Fruit fly (Drosophila melanogaster) whole organism, wandering third instar larva: ENCODE results near the gene Rpn5.
A peak's percentile ranks its signal among the peaks of the same experiment; 100 is the strongest.

Experiments
- Abd-B ChIP-seq: fragments of >200 bp; optimal IDR thresholded peaks from 2 replicates; lab custom pipeline; 2017; ENCODE audit warnings: missing biosample characterization, missing genetic modification characterization
- CG32264 ChIP-seq: fragments of 200-800 bp; sonication (Bioruptor generic); optimal IDR thresholded peaks from 2 replicates; lab custom pipeline; 2016; ENCODE audit warnings: missing biosample characterization, missing genetic modification characterization
- CG9705 ChIP-seq: fragments of 200-800 bp; sonication (Bioruptor generic); optimal IDR thresholded peaks from 2 replicates; lab custom pipeline; 2018; ENCODE audit warnings: missing biosample characterization, mild to moderate bottlenecking, missing genetic modification characterization
- CrebA ChIP-seq: fragments of 200-800 bp; sonication (Bioruptor generic); optimal IDR thresholded peaks from 2 replicates; lab custom pipeline; 2016; ENCODE audit warnings: missing biosample characterization, mild to moderate bottlenecking, missing genetic modification characterization, borderline replicate concordance
- Dfd ChIP-seq: fragments of >200 bp; optimal IDR thresholded peaks from 2 replicates; lab custom pipeline; 2017; ENCODE audit warnings: missing biosample characterization, missing genetic modification characterization
- Dif ChIP-seq: fragments of 200-275, 200-300 bp; sonication (Bioruptor generic); optimal IDR thresholded peaks from 2 replicates; lab custom pipeline; 2018; ENCODE audit warnings: missing biosample characterization, missing genetic modification characterization; ENCODE audit not compliant: partially characterized antibody
- GATAd ChIP-seq: sonication (Bioruptor generic); optimal IDR thresholded peaks from 2 replicates; lab custom pipeline; 2016; ENCODE audit warnings: missing biosample characterization, missing genetic modification characterization
- HLH106 ChIP-seq: fragments of 200-800 bp; optimal IDR thresholded peaks from 3 replicates; lab custom pipeline; 2019; ENCODE audit warnings: missing biosample characterization, mild to moderate bottlenecking, missing genetic modification characterization, moderate library complexity
- Hr78 ChIP-seq: fragments of >200 bp; optimal IDR thresholded peaks from 2 replicates; lab custom pipeline; 2017; ENCODE audit warnings: missing biosample characterization, missing genetic modification characterization
- Myc ChIP-seq: fragments of >200 bp; optimal IDR thresholded peaks from 2 replicates; lab custom pipeline; 2017
- N ChIP-seq: fragments of >200 bp; optimal IDR thresholded peaks from 2 replicates; lab custom pipeline; 2018; ENCODE audit warnings: missing biosample characterization, missing external identifiers, missing genetic modification characterization
- OdsH ChIP-seq: fragments of 200-800 bp; sonication (Bioruptor generic); optimal IDR thresholded peaks from 2 replicates; lab custom pipeline; 2016; ENCODE audit warnings: missing biosample characterization, mild to moderate bottlenecking, missing genetic modification characterization
- Sp1 ChIP-seq: fragments of 200-800 bp; sonication (Bioruptor generic); optimal IDR thresholded peaks from 3 replicates; lab custom pipeline; 2019; ENCODE audit warnings: missing biosample characterization, mild to moderate bottlenecking, missing genetic modification characterization, moderate library complexity
- Vsx2 ChIP-seq: fragments of 200-300, 225-300 bp; sonication (Bioruptor generic); optimal IDR thresholded peaks from 2 replicates; lab custom pipeline; 2018; ENCODE audit warnings: missing biosample characterization, missing genetic modification characterization; ENCODE audit not compliant: partially characterized antibody
- brk ChIP-seq: fragments of 200-800 bp; sonication (Bioruptor generic); optimal IDR thresholded peaks from 2 replicates; lab custom pipeline; 2016; ENCODE audit warnings: missing biosample characterization, mild to moderate bottlenecking, missing genetic modification characterization
- dl ChIP-seq, 2 experiments: fragments of 175-275, 200-275 bp in 1 of 2; fragments of 200-275 bp in 1 of 2; sonication (Bioruptor generic); optimal IDR thresholded peaks; lab custom pipeline; 2018; ENCODE audit warnings: mild to moderate bottlenecking in 2 of 2, missing biosample characterization in 2 of 2, missing genetic modification characterization in 2 of 2, moderate library complexity in 2 of 2; ENCODE audit not compliant: partially characterized antibody in 2 of 2, insufficient read depth in 1 of 2
- dmrt93B ChIP-seq: fragments of 200-800 bp; sonication (Bioruptor generic); optimal IDR thresholded peaks from 2 replicates; lab custom pipeline; 2018; ENCODE audit warnings: missing biosample characterization, mild to moderate bottlenecking, missing genetic modification characterization
- dsf ChIP-seq: sonication (Bioruptor generic); optimal IDR thresholded peaks from 2 replicates; lab custom pipeline; 2016; ENCODE audit warnings: missing biosample characterization, missing genetic modification characterization, borderline replicate concordance
- ey ChIP-seq: fragments of 200-800 bp; sonication (Bioruptor generic); optimal IDR thresholded peaks from 2 replicates; lab custom pipeline; 2016; ENCODE audit warnings: missing biosample characterization, missing genetic modification characterization
- foxo ChIP-seq, 2 experiments: fragments of 200-800 bp; sonication (Bioruptor generic); optimal IDR thresholded peaks; 2 replicates in 1 of 2; 3 replicates in 1 of 2; lab custom pipeline; 2016 to 2017; ENCODE audit warnings: missing biosample characterization in 2 of 2, missing genetic modification characterization in 2 of 2
- fru ChIP-seq: fragments of 200-800 bp; sonication (Bioruptor generic); optimal IDR thresholded peaks from 3 replicates; lab custom pipeline; 2016; ENCODE audit warnings: missing biosample characterization, mild to moderate bottlenecking, missing genetic modification characterization
- pan ChIP-seq: fragments of >200 bp; optimal IDR thresholded peaks from 2 replicates; lab custom pipeline; 2017
- psq ChIP-seq: fragments of 200-800 bp; sonication (Bioruptor generic); optimal IDR thresholded peaks from 3 replicates; lab custom pipeline; 2017; ENCODE audit warnings: missing biosample characterization, mild to moderate bottlenecking, missing genetic modification characterization, moderate library complexity
- rgr ChIP-seq: fragments of 200-800 bp; sonication (Bioruptor generic); optimal IDR thresholded peaks from 3 replicates; lab custom pipeline; 2016; ENCODE audit warnings: missing biosample characterization, mild to moderate bottlenecking, missing genetic modification characterization
- sage ChIP-seq: fragments of 200-800 bp; sonication (Bioruptor generic); optimal IDR thresholded peaks from 2 replicates; lab custom pipeline; 2016; ENCODE audit warnings: missing biosample characterization, mild to moderate bottlenecking, missing genetic modification characterization
- tai ChIP-seq: sonication (Bioruptor generic); optimal IDR thresholded peaks from 2 replicates; lab custom pipeline; 2016; ENCODE audit warnings: missing biosample characterization, missing genetic modification characterization
- woc ChIP-seq: sonication (Bioruptor generic); optimal IDR thresholded peaks from 2 replicates; lab custom pipeline; 2016; ENCODE audit warnings: missing biosample characterization, mild to moderate bottlenecking, missing genetic modification characterization

Rpn5 gene

DNA sequence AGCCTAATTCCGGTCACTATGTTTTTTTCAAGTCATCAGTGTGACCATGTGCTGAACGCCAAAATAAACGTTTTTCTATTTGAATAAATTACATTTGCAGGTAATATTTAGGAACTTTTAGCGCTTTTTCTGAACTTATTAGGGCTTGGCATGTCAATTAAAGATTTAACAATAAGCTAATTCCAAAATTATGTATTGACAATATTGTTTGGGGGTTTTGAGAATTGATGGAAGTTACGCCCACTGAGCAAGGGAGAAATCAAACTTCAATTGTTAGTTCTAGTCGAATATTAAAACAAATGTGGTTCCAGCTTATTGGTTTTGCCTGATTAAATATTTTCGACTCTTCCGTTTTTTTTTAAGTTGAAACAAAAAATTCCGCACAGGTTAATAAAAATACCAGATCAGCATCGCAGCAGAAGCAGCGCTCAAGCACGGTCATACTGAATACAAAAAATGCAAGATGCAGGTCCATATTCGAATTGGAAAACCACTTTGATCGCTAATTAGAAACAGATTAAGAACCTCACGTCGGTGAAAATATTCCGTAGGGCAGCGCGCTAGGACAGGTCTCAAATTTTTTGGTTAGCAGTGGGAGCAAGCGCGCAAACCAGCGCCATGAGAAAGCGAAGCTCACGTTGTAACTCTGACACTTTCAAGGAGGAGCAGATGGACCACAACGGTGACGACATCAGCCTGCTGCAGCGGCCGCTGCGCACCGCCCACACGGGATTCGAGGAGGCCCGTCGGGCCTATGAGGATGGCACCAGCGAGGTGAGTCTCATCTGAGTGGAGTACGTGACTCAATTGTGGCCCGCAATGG lies 5.2 kb downstream of the Rpn5 start, which contains the start of the genes PSMG1 and CG10979:
TSS of gene PSMG1 (minus strand) at position 51 of the 823 bp plus-strand sequence.
TSS of gene CG10979 (plus strand) at position 439 of the 823 bp plus-strand sequence.
- TF ChIP-seq psq (no peak), CG9705 (GFP tag; lab: Kevin White, UChicago) (no peak), Hr78 (no peak), rgr (GFP tag; lab: Kevin White, UChicago) (no peak), CG32264 (no peak), ey (GFP tag; lab: Kevin White, UChicago) (no peak), Vsx2 (no peak), HLH106 (tag; lab: Kevin White, UChicago) (no peak)

dm6 chr3R:5797709-5798108 lies 8.4 kb downstream of the Rpn5 start:
- TF ChIP-seq N (GFP tag; lab: Kevin White, UChicago) (no peak), CG32264 (no peak), OdsH (GFP tag; lab: Kevin White, UChicago) (no peak), foxo (GFP tag; optimal IDR thresholded peaks at IDR 0.05; lab: Kevin White, UChicago) (no peak), Sp1 (GFP tag; lab: Kevin White, UChicago) (no peak), CG9705 (GFP tag; lab: Kevin White, UChicago) (no peak), Dif (GFP tag; lab: Kevin White, UChicago) (no peak), ey (GFP tag; lab: Kevin White, UChicago) (no peak), sage (GFP tag; lab: Kevin White, UChicago) (no peak), psq (no peak), Dfd (GFP tag; lab: Kevin White, UChicago) (no peak), woc (no peak), HLH106 (tag; lab: Kevin White, UChicago) (no peak), dsf (GFP tag; lab: Kevin White, UChicago) (no peak), GATAd (no peak), Hr78 (no peak), Abd-B (GFP tag; lab: Kevin White, UChicago) (no peak)

DNA sequence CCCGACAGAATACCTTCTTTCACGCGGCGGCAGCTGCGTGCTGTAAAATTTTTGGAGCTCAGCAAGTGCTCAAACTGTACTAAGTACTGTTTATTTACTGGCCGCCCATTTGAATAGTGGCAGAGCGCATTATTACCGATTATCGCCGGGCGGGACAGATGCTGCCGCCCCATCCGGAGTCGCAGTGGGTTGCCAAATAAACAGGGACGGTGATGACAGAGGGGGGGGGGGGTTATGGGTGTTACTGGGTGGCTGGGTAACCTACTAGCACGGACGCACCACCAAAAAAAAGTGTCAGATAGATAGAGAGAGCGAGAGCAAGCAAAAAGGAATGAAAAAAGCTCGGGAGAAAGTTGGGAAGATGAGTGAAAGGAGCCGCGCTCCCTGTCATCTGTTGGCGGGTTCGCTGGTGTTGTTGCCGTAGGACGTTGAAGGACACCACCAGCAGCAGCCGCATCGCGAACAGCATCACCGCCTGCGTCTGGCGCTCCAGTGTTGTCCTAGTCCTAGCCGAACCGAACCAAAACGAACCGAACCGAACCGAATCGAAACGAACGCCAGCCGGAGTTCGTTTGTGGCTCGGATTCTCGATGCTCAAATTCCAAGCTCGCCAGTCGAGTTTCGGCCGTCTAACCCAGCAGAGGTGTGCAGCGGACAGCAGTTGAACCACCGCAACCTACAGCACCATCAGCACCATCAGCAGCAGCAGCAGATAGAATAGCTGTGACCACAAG lies 12.6 kb downstream of the Rpn5 start, which contains the start of gene CG11000:
TSS of gene CG11000 (plus strand) at position 626 of the 734 bp plus-strand sequence.
- TF ChIP-seq Sp1 (GFP tag; lab: Kevin White, UChicago), result no peak
- no peak for TF ChIP-seq dmrt93B (GFP tag; lab: Kevin White, UChicago)
- TF ChIP-seq Vsx2, result no peak
- no peak for TF ChIP-seq HLH106 (tag; lab: Kevin White, UChicago)
- no peak for TF ChIP-seq fru (GFP tag; lab: Kevin White, UChicago)
- no peak for TF ChIP-seq Myc (lab: Kevin White, UChicago)
- no peak for TF ChIP-seq CrebA (GFP tag; lab: Kevin White, UChicago)
- no peak for TF ChIP-seq GATAd
- TF ChIP-seq brk (GFP tag; lab: Kevin White, UChicago), result no peak
- TF ChIP-seq tai, result no peak
- no peak for TF ChIP-seq foxo (GFP tag; optimal IDR thresholded peaks at IDR 0.05; lab: Kevin White, UChicago)

DNA sequence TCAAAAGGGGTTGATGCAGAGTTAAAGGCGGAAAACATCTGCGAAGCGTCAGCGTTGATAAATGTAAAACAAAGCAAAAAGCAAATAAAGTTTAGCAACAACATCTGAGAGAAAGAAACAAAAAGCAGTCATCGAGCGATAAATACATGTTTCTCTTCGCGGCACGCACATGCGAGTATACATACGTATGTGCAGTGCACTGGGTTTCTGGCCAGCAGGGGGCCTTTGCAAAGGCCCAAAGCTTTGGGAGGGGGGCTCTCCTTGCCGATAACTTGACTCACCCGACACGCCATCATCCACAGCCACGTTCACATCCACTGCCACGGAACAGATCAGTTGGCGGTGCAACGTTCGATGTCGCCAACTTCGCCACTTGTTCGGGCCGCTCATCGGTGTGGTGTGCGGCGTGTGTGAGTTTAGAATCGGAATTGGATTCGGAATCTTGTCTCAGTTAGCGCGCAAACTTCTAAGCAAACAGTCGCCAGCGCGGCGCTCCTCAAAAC lies 23.9 kb downstream of the Rpn5 start, which contains the start of gene CG42675:
TSS of gene CG42675 (plus strand) at position 453 of the 503 bp plus-strand sequence.
- TF ChIP-seq dl (GFP tag; optimal IDR thresholded peaks at IDR 0.05; lab: Kevin White, UChicago; ENCODE audit: insufficient read depth in 1 of 2, partially characterized antibody in 2 of 2) (no peak), CrebA (GFP tag; lab: Kevin White, UChicago) (peak; percentile 25)

DNA sequence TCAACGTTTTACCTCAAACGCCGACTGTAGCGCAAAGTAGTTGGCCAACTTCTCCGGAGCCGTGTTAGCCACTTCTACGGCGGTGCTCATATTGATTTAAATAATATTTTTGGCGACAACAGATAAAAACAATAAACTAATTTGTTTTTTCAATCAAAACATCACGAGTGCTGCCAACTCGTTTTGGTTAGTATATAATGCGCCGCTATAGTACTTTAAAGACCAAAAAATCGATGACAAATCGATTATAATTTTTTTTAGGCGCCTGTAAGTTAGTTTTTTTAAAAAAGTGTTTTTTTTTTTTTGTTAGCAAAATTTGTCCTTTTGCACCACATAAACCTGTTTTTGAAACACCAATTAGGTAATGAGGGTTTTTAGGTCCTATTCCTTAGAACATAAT lies 31.9 kb downstream of the Rpn5 start, which contains the start of gene Hpr1:
TSS of gene Hpr1 (minus strand) at position 198 of the 400 bp plus-strand sequence.
- TF ChIP-seq pan (lab: Kevin White, UChicago) (no peak), sage (GFP tag; lab: Kevin White, UChicago) (peak; percentile 33)
